Worm (Caenorhabditis elegans) whole organism, mixed stage, embryonic: ENCODE results near the gene H03G16.5.

Experiments
- M03D4.4 ChIP-seq: sonication (generic microtip); optimal IDR thresholded peaks from 2 replicates; lab custom pipeline; 2017; ENCODE audit warnings: mild to moderate bottlenecking, missing genetic modification characterization, missing compliant biosample characterization
- bed-3 ChIP-seq: fragments of 200-800 bp; sonication (Bioruptor generic); optimal IDR thresholded peaks from 3 replicates; lab custom pipeline; 2018; ENCODE audit warnings: mild to moderate bottlenecking, missing genetic modification characterization, moderate library complexity, missing compliant biosample characterization
- ceh-39 ChIP-seq: fragments of 150-350 bp; optimal IDR thresholded peaks from 2 replicates; lab custom pipeline; 2014; ENCODE audit warnings: missing biosample characterization, missing genetic modification characterization
- ceh-43 ChIP-seq: fragments of 200-800 bp; sonication (Bioruptor generic); optimal IDR thresholded peaks from 2 replicates; lab custom pipeline; 2018; ENCODE audit warnings: mild to moderate bottlenecking, missing genetic modification characterization, moderate library complexity, missing compliant biosample characterization
- ceh-83 ChIP-seq: fragments of 200-800 bp; sonication (Bioruptor generic); optimal IDR thresholded peaks from 2 replicates; lab custom pipeline; 2018; ENCODE audit warnings: mild to moderate bottlenecking, missing genetic modification characterization, missing compliant biosample characterization
- ces-1 ChIP-seq: fragments of 150-350 bp; optimal IDR thresholded peaks from 2 replicates; lab custom pipeline; 2014; ENCODE audit warnings: missing biosample characterization, missing genetic modification reagents, missing genetic modification characterization
- cnd-1 ChIP-seq: fragments of 200-800 bp; sonication (Bioruptor generic); optimal IDR thresholded peaks from 2 replicates; lab custom pipeline; 2018; ENCODE audit warnings: mild to moderate bottlenecking, missing genetic modification characterization, missing compliant biosample characterization
- drap-1 ChIP-seq: fragments of 200-800 bp; sonication (Bioruptor generic); optimal IDR thresholded peaks from 3 replicates; lab custom pipeline; 2018; ENCODE audit warnings: mild to moderate bottlenecking, missing genetic modification characterization, missing compliant biosample characterization
- elt-1 ChIP-seq: sonication (generic microtip); optimal IDR thresholded peaks from 2 replicates; lab custom pipeline; 2017; ENCODE audit warnings: missing genetic modification characterization, mild to moderate bottlenecking, missing compliant biosample characterization, antibody characterized with exemption, moderate library complexity, borderline replicate concordance; ENCODE audit not compliant: insufficient read depth
- elt-3 ChIP-seq: fragments of 150-350 bp; optimal IDR thresholded peaks from 2 replicates; lab custom pipeline; 2014; ENCODE audit warnings: missing biosample characterization, missing genetic modification characterization
- flh-1 ChIP-seq: fragments of 200-800 bp; sonication (Bioruptor generic); optimal IDR thresholded peaks from 2 replicates; lab custom pipeline; 2018; ENCODE audit warnings: mild to moderate bottlenecking, missing genetic modification characterization, moderate library complexity, missing compliant biosample characterization
- ham-2 ChIP-seq: fragments of 200-800 bp; sonication (Bioruptor generic); optimal IDR thresholded peaks from 2 replicates; lab custom pipeline; 2018; ENCODE audit warnings: mild to moderate bottlenecking, missing genetic modification characterization, missing compliant biosample characterization
- hlh-1 ChIP-seq: fragments of 150-350 bp; optimal IDR thresholded peaks from 2 replicates; lab custom pipeline; 2014; ENCODE audit warnings: missing biosample characterization, missing genetic modification reagents, missing genetic modification characterization
- lin-13 ChIP-seq: fragments of 150-350 bp; optimal IDR thresholded peaks from 2 replicates; lab custom pipeline; 2014; ENCODE audit warnings: missing biosample characterization, missing genetic modification characterization
- lin-32 ChIP-seq: fragments of 200-800 bp; sonication (Bioruptor generic); optimal IDR thresholded peaks from 2 replicates; lab custom pipeline; 2018; ENCODE audit warnings: mild to moderate bottlenecking, missing genetic modification characterization, missing compliant biosample characterization
- mab-5 ChIP-seq: fragments of 150-350 bp; optimal IDR thresholded peaks from 2 replicates; lab custom pipeline; 2014; ENCODE audit warnings: missing biosample characterization, missing genetic modification characterization
- mep-1 ChIP-seq: fragments of 150-350 bp; optimal IDR thresholded peaks from 2 replicates; lab custom pipeline; 2017; ENCODE audit warnings: missing biosample characterization, missing genetic modification reagents, missing genetic modification characterization, inconsistent platforms
- mls-2 ChIP-seq: sonication (generic microtip); optimal IDR thresholded peaks from 2 replicates; lab custom pipeline; 2016; ENCODE audit warnings: mild to moderate bottlenecking, missing genetic modification characterization, moderate library complexity, missing compliant biosample characterization
- nhr-2 ChIP-seq: fragments of 150-350 bp; optimal IDR thresholded peaks from 2 replicates; lab custom pipeline; 2014; ENCODE audit warnings: missing biosample characterization, missing genetic modification characterization
- nhr-237 ChIP-seq: fragments of 150-350 bp; optimal IDR thresholded peaks from 2 replicates; lab custom pipeline; 2014; ENCODE audit warnings: missing biosample characterization, missing genetic modification characterization
- nhr-76 ChIP-seq: sonication (generic microtip); optimal IDR thresholded peaks from 2 replicates; lab custom pipeline; 2017; ENCODE audit warnings: missing biosample characterization, missing genetic modification characterization
- pha-4 ChIP-seq: fragments of 150-350 bp; optimal IDR thresholded peaks from 2 replicates; lab custom pipeline; 2018; ENCODE audit warnings: missing biosample characterization, missing genetic modification reagents, missing genetic modification characterization
- sem-2 ChIP-seq: fragments of 200-800 bp; sonication (Bioruptor generic); optimal IDR thresholded peaks from 2 replicates; lab custom pipeline; 2018; ENCODE audit warnings: mild to moderate bottlenecking, missing genetic modification characterization, missing compliant biosample characterization
- snpc-4 ChIP-seq: fragments of 150-350 bp; optimal IDR thresholded peaks from 2 replicates; lab custom pipeline; 2014; ENCODE audit warnings: missing biosample characterization, missing genetic modification characterization
- sptf-1 ChIP-seq: sonication (generic microtip); optimal IDR thresholded peaks from 2 replicates; lab custom pipeline; 2017; ENCODE audit warnings: mild to moderate bottlenecking, missing genetic modification characterization, moderate library complexity, missing compliant biosample characterization
- unc-39 ChIP-seq: fragments of 150-350 bp; optimal IDR thresholded peaks from 2 replicates; lab custom pipeline; 2014; ENCODE audit warnings: missing biosample characterization, missing genetic modification characterization
- unc-62 ChIP-seq: fragments of 150-350 bp; optimal IDR thresholded peaks from 2 replicates; lab custom pipeline; 2014; ENCODE audit warnings: missing biosample characterization, missing genetic modification reagents, missing genetic modification characterization
- ztf-11 ChIP-seq: fragments of 150-350 bp; optimal IDR thresholded peaks from 2 replicates; lab custom pipeline; 2014; ENCODE audit warnings: missing biosample characterization, missing genetic modification characterization

H03G16.5 gene

DNA sequence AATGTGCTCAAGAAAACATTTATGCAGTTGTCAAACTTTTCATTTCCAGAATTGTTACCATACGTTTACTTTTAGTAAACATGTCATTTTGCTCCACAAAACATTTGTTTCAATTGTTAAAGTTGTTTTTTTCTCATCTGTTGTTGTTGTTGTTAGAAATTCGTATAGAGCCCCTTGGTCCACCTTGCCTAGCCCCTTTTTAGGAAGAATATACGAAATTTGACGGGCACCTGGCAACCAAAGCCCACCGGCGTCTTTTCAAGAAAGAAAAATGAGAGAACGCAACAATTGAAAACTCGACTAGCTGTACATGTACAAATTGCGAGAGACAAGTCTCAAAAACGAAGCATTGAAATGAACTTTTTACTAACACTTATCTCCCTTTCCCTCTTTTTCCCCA lies 27.8 kb upstream of the H03G16.5 start, which contains the start of gene F09B12.5:
TSS of gene F09B12.5 (plus strand) at position 301 of the 400 bp plus-strand sequence.
- TF ChIP-seq hlh-1 (tag; lab: Kevin White, UChicago) (no peak), M03D4.4 (tag; lab: Kevin White, UChicago) (no peak), nhr-76 (tag; lab: Kevin White, UChicago) (no peak), ham-2 (GFP tag; lab: Kevin White, UChicago) (no peak)

DNA sequence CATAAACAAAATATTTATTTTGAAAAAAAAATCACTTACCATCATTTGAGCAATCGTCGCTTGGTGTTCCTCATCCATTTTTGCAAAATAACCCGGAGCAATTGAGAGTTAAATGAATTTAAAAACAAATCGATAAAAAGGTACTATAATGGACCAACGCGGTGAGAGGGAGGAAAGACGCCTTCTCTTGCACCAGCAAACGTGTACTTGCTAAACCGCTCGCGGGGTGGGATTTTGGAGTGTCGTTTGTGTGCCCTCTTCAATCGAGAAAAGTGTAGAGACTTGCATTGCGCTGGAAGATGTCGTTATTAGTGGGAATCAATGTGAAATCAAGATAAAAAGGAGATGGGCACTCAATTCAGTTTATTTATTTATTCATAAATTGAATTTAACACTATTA lies 27.2 kb upstream of the H03G16.5 start, which contains the start of gene H40L08.1:
TSS of gene H40L08.1 (minus strand) at position 292 of the 400 bp plus-strand sequence.
- TF ChIP-seq mep-1 (tag; lab: Kevin White, UChicago) (peak; percentile 9), ces-1 (GFP tag; lab: Kevin White, UChicago) (peak; percentile 56), ztf-11 (tag; lab: Kevin White, UChicago) (no peak), snpc-4 (tag; lab: Kevin White, UChicago) (no peak), ceh-39 (tag; lab: Kevin White, UChicago) (peak; percentile 9), pha-4 (tag; lab: Kevin White, UChicago) (peak; percentile 10), elt-1 (tag; lab: Kevin White, UChicago) (peak; percentile 15), elt-3 (no peak), drap-1 (GFP tag; lab: Kevin White, UChicago) (no peak)
- TF ChIP-seq, all 35 proteins: peak for 5

DNA sequence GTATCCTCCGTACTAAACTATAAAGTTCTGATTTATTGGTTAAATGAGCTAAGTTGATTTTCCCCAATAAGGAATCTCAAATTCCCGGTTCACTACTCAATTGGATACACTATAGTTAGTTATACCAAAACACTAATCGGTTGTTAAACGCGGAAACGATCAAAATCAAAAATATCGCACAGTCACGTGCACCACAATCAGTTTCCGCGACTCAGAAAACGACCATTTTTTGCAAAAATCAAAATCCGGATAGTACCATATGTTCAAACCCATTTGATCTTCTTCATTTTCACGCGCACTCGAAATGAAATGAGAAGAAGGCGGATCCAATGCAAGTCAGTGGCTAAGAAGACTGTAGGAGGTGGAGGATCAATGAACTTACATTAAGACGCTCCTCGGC lies 24.8 kb upstream of the H03G16.5 start:
- TF ChIP-seq snpc-4 (tag; lab: Kevin White, UChicago), result no peak
- TF ChIP-seq elt-1 (tag; lab: Kevin White, UChicago), result no peak
- no peak for TF ChIP-seq nhr-237 (tag; lab: Kevin White, UChicago)
- TF ChIP-seq ceh-43 (GFP tag; lab: Kevin White, UChicago), result no peak
- no peak for TF ChIP-seq nhr-2 (tag; lab: Kevin White, UChicago)
- no peak for TF ChIP-seq ztf-11 (tag; lab: Kevin White, UChicago)
- no peak for TF ChIP-seq ces-1 (GFP tag; lab: Kevin White, UChicago)
- no peak for TF ChIP-seq hlh-1 (tag; lab: Kevin White, UChicago)
- no peak for TF ChIP-seq M03D4.4 (tag; lab: Kevin White, UChicago)
- no peak for TF ChIP-seq ceh-39 (tag; lab: Kevin White, UChicago)
- TF ChIP-seq sptf-1 (tag; lab: Kevin White, UChicago), result no peak
- TF ChIP-seq unc-39 (tag; lab: Kevin White, UChicago), result no peak
- TF ChIP-seq cnd-1 (tag; lab: Kevin White, UChicago), result no peak
- TF ChIP-seq sem-2 (GFP tag; lab: Kevin White, UChicago), result no peak
- TF ChIP-seq bed-3, result no peak
- no peak for TF ChIP-seq flh-1
- TF ChIP-seq lin-13 (tag; lab: Kevin White, UChicago), result no peak
- no peak for TF ChIP-seq drap-1 (GFP tag; lab: Kevin White, UChicago)

DNA sequence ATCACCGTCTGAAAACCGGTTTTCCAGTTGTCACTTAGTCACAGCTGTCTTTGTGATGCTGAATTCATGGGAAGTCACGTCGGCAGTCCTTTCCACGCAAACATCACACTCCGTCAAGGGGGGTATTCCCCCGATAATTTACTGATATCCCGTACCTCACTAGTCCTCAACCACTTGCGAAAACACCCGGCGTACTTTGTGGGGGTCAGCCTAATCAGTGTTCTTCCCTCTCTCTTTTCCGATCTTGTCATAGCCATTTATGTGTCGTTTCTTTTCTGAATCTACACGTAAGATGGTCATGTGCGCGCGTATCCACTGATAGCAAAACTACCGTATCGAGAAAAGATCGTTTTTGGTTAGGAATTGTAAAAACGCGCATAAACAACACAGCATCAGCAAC lies 22.8 kb upstream of the H03G16.5 start:
- no peak for TF ChIP-seq unc-39 (tag; lab: Kevin White, UChicago)
- no peak for TF ChIP-seq unc-62 (GFP tag; lab: Kevin White, UChicago)
- no peak for TF ChIP-seq drap-1 (GFP tag; lab: Kevin White, UChicago)
- no peak for TF ChIP-seq nhr-76 (tag; lab: Kevin White, UChicago)
- TF ChIP-seq sptf-1 (tag; lab: Kevin White, UChicago), result no peak
- no peak for TF ChIP-seq nhr-2 (tag; lab: Kevin White, UChicago)
- no peak for TF ChIP-seq ham-2 (GFP tag; lab: Kevin White, UChicago)
- TF ChIP-seq ceh-83 (GFP tag; lab: Kevin White, UChicago), result no peak
- no peak for TF ChIP-seq lin-13 (tag; lab: Kevin White, UChicago)
- TF ChIP-seq bed-3, result no peak
- TF ChIP-seq mep-1 (tag; lab: Kevin White, UChicago), result no peak
- no peak for TF ChIP-seq hlh-1 (tag; lab: Kevin White, UChicago)
- TF ChIP-seq mls-2 (tag; lab: Kevin White, UChicago), result no peak
- no peak for TF ChIP-seq ceh-43 (GFP tag; lab: Kevin White, UChicago)
- TF ChIP-seq elt-1 (tag; lab: Kevin White, UChicago), result no peak
- TF ChIP-seq M03D4.4 (tag; lab: Kevin White, UChicago), result no peak
- no peak for TF ChIP-seq flh-1
- no peak for TF ChIP-seq lin-32 (GFP tag; lab: Kevin White, UChicago)

DNA sequence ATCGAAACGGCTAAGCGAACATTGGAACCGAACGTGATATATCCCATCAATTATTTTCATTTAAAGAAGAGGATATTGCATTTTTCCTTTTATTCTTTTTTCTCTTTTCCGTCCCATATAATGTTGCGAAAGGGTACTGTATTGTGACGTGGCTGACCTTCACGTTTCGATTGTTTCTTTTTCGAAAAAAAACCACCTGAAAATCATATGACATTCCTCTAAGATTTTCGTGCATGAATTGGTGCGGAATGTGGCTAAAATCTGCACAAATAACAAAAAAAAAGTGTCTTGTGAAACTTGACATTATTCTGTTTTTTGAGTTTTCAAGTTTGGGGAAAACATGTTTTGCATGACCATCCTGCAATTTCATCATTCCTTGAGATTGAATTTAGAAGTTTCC lies 21.6 kb upstream of the H03G16.5 start:
- TF ChIP-seq hlh-1 (tag; lab: Kevin White, UChicago) (no peak), mab-5 (tag; lab: Kevin White, UChicago) (no peak), ces-1 (GFP tag; lab: Kevin White, UChicago) (no peak), unc-39 (tag; lab: Kevin White, UChicago) (no peak), mep-1 (tag; lab: Kevin White, UChicago) (no peak), nhr-76 (tag; lab: Kevin White, UChicago) (no peak)
